Worm (Caenorhabditis elegans): ENCODE measurements around the gene C32B5.6.
"Not testable (repeated sequence)": the region's sequence is repeated elsewhere in the genome, so short reads cannot be mapped to it uniquely, and the experiment has no call there.

- TF ChIP-seq med-1 (GFP tag; optimal IDR thresholded peaks at IDR 0.05; ENCODE audit: insufficient read depth); ztf-29 (GFP tag; IDR thresholded peaks at IDR 0.05); flt-1 (GFP tag; IDR thresholded peaks at IDR 0.05): not testable (repeated sequence)
These were observed 27.9 kb downstream of the C32B5.6 start, which contains the start of gene F45D11.11 for ce11 chrII:996112-996511.

Measured in whole organism, midembryonic.